ENCODE assay signal across 2 fruit fly cellular contexts in the genomic region with DNA sequence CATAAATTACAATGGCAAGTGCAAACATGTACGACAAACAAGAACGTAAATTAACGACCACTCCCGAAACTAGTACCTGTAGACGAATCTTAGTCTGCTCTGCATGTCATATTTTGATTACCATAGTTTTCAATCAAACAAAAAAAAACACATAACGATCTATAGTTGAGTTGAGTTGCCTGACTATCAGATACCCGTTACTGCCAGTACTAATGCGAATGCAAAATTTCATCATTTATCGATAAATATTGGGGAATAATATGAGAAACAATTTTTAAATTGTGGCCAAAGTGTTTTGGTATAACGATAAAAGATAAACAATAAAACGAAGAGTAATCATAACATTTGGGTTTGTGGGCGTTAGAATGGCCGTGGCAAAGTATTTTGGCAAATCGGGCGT.
TF ChIP-seq lines count a peak whose summit lies in the region.

No protein-coding gene starts in this region.

- no peak for TF ChIP-seq CTCF in whole organism, embryonic (GFP tag; optimal IDR thresholded peaks at IDR 0.05; lab: Kevin White, UChicago)

TF ChIP-seq in whole organism, adult, 20 proteins besides CTCF, POLR2A, EP300 and RAD21:
- TF ChIP-seq kay (GFP tag; lab: Kevin White, UChicago; ENCODE audit: borderline replicate concordance) (peak; percentile 26), cnc (optimal IDR thresholded peaks at IDR 0.05; lab: Kevin White, UChicago) (no peak), CG14711 (tag; optimal IDR thresholded peaks at IDR 0.05; lab: Kevin White, UChicago) (no peak), CG12768 (GFP tag; optimal IDR thresholded peaks at IDR 0.05; lab: Kevin White, UChicago) (no peak), CG7045 (GFP tag; optimal IDR thresholded peaks at IDR 0.05; lab: Kevin White, UChicago) (no peak)

TF ChIP-seq in whole organism, embryonic, 481 proteins besides CTCF, POLR2A, EP300 and RAD21:
- TF ChIP-seq BEAF-32 (GFP tag; optimal IDR thresholded peaks at IDR 0.05; lab: Kevin White, UChicago) (no peak), stc (GFP tag; IDR thresholded peaks at IDR 0.05; lab: Robert Waterston, UW) (no peak), CG18619 (GFP tag; optimal IDR thresholded peaks at IDR 0.05; lab: Kevin White, UChicago) (no peak), CG10543 (GFP tag; optimal IDR thresholded peaks at IDR 0.05; lab: Kevin White, UChicago) (no peak), pros (GFP tag; optimal IDR thresholded peaks at IDR 0.05; lab: Kevin White, UChicago) (no peak), mirr (GFP tag; optimal IDR thresholded peaks at IDR 0.05; lab: Kevin White, UChicago) (no peak), slp2 (GFP tag; optimal IDR thresholded peaks at IDR 0.05; lab: Kevin White, UChicago) (no peak), ci (GFP tag; IDR thresholded peaks at IDR 0.05; lab: Robert Waterston, UW) (no peak), nerfin-2 (GFP tag; IDR thresholded peaks at IDR 0.05; lab: Robert Waterston, UW; ENCODE audit: partially characterized antibody) (peak; percentile 52; the same call in 1 of the 2 replicates), Scr (GFP tag; IDR thresholded peaks at IDR 0.05; lab: Robert Waterston, UW; ENCODE audit: partially characterized antibody) (peak; percentile 30; the same call in 1 of the 2 replicates), CG16813 (GFP tag; IDR thresholded peaks at IDR 0.05; lab: Robert Waterston, UW; ENCODE audit: partially characterized antibody) (peak; percentile 62), CG6791 (GFP tag; IDR thresholded peaks at IDR 0.05; lab: Robert Waterston, UW; ENCODE audit: partially characterized antibody) (peak; percentile 49; the same call in 1 of the 3 replicates), H15 (GFP tag; IDR thresholded peaks at IDR 0.05; lab: Robert Waterston, UW) (no peak), CG43689 (GFP tag; IDR thresholded peaks at IDR 0.05; lab: Robert Waterston, UW) (no peak), CG12744 (GFP tag; optimal IDR thresholded peaks at IDR 0.05; lab: Kevin White, UChicago) (no peak), HLH4C (GFP tag; IDR thresholded peaks at IDR 0.05; lab: Robert Waterston, UW; ENCODE audit: partially characterized antibody) (peak; percentile 49; the same call in 1 of the 3 replicates), tna (GFP tag; IDR thresholded peaks at IDR 0.05; lab: Robert Waterston, UW; ENCODE audit: partially characterized antibody) (peak; percentile 34; the same call in 1 of the 2 replicates), HmgD (GFP tag; optimal IDR thresholded peaks at IDR 0.05; lab: Kevin White, UChicago) (no peak)

Comparison
In these comparisons a context has a peak if more than half of its experiments do, and no peak if none do; other contexts are left out.
1. Of the 1 proteins assayed by ChIP-seq in both whole organism, embryonic and whole organism, adult: peak only in whole organism, embryonic: none; only in whole organism, adult: kay; in both: none; in neither: 0.